Worm (Caenorhabditis elegans) whole organism, L4 larva: ENCODE data around the gene tre-2.

ENCODE experiments used
- F37D6.2 ChIP-seq: sonication (generic microtip); optimal IDR thresholded peaks from 2 replicates; lab custom pipeline; 2016; ENCODE audit warnings: mild to moderate bottlenecking, missing genetic modification characterization, missing compliant biosample characterization
- ZK337.2 ChIP-seq: fragments of 200-800 bp; sonication (Bioruptor generic); IDR thresholded peaks from 2 replicates; pipeline ENCODE4 v1.3.6; 2022; ENCODE audit warnings: missing genetic modification reagents, missing genetic modification characterization, missing compliant biosample characterization
- aha-1 ChIP-seq: fragments of 150-350 bp; peaks from one replicate; lab custom pipeline; 2014; ENCODE audit warnings: missing biosample characterization, missing genetic modification characterization
- aly-2 ChIP-seq: sonication (generic microtip); optimal IDR thresholded peaks from 2 replicates; lab custom pipeline; 2018; ENCODE audit warnings: missing biosample characterization, missing genetic modification characterization
- ceh-20 ChIP-seq: fragments of 200-800 bp; sonication (Bioruptor generic); IDR thresholded peaks from 2 replicates; pipeline ENCODE4 v1.3.6; 2022; ENCODE audit warnings: missing genetic modification reagents, missing genetic modification characterization, missing compliant biosample characterization
- ceh-62 ChIP-seq: sonication (generic microtip); optimal IDR thresholded peaks from 2 replicates; lab custom pipeline; 2017; ENCODE audit warnings: missing biosample characterization, missing genetic modification characterization
- ces-1 ChIP-seq: fragments of 150-350 bp; sonication (generic microtip); optimal IDR thresholded peaks from 4 replicates; lab custom pipeline; 2014; ENCODE audit warnings: missing biosample characterization, missing genetic modification reagents, missing genetic modification characterization
- ctbp-1 ChIP-seq: fragments of 200-800 bp; sonication (Bioruptor generic); IDR thresholded peaks from 2 replicates; pipeline ENCODE4 v1.3.6; 2022; ENCODE audit warnings: missing genetic modification reagents, missing genetic modification characterization, missing compliant biosample characterization
- daf-16 ChIP-seq, 3 experiments: sonication (generic microtip); optimal IDR thresholded peaks; 2 replicates each; lab custom pipeline; 2016 to 2017; ENCODE audit warnings: missing genetic modification characterization in 3 of 3, missing genetic modification reagents in 3 of 3, mild to moderate bottlenecking in 2 of 3, missing compliant biosample characterization in 2 of 3, missing biosample characterization in 1 of 3, moderate library complexity in 1 of 3
- daf-8 ChIP-seq: fragments of 200-800 bp; sonication (Bioruptor generic); IDR thresholded peaks from 2 replicates; pipeline ENCODE4 v1.3.6; 2022; ENCODE audit warnings: missing genetic modification characterization, missing compliant biosample characterization
- dmd-8 ChIP-seq: fragments of 200-800 bp; sonication (Bioruptor generic); IDR thresholded peaks from 2 replicates; pipeline ENCODE4 v1.3.6; 2022; ENCODE audit warnings: missing genetic modification characterization, missing compliant biosample characterization
- duxl-1 ChIP-seq: sonication (generic microtip); optimal IDR thresholded peaks from 2 replicates; lab custom pipeline; 2016; ENCODE audit warnings: mild to moderate bottlenecking, missing genetic modification characterization, moderate library complexity, missing compliant biosample characterization; ENCODE audit not compliant: poor library complexity
- dve-1 ChIP-seq: sonication (generic microtip); optimal IDR thresholded peaks from 2 replicates; lab custom pipeline; 2017; ENCODE audit warnings: antibody characterized with exemption, mild to moderate bottlenecking, missing genetic modification characterization, missing compliant biosample characterization; ENCODE audit not compliant: insufficient read depth
- egl-27 ChIP-seq: sonication (generic microtip); optimal IDR thresholded peaks from 3 replicates; lab custom pipeline; 2017; ENCODE audit warnings: missing biosample characterization, missing genetic modification reagents, missing genetic modification characterization
- fos-1 ChIP-seq: fragments of 150-350 bp; optimal IDR thresholded peaks from 2 replicates; lab custom pipeline; 2014; ENCODE audit warnings: missing biosample characterization, missing genetic modification characterization
- gei-8 ChIP-seq: fragments of 200-800 bp; sonication (Bioruptor generic); optimal IDR thresholded peaks from 2 replicates; lab custom pipeline; 2018; ENCODE audit warnings: mild to moderate bottlenecking, missing genetic modification characterization, missing compliant biosample characterization
- hif-1 ChIP-seq, 2 experiments: sonication (generic microtip); optimal IDR thresholded peaks; 2 replicates each; lab custom pipeline; 2016 to 2017; ENCODE audit warnings: missing compliant biosample characterization in 2 of 2, missing genetic modification characterization in 2 of 2, missing genetic modification reagents in 2 of 2, missing genotype in 2 of 2, mild to moderate bottlenecking in 1 of 2
- hlh-30 ChIP-seq: sonication (generic microtip); optimal IDR thresholded peaks from 2 replicates; lab custom pipeline; 2017; ENCODE audit warnings: antibody characterized with exemption, mild to moderate bottlenecking, missing genetic modification characterization, missing compliant biosample characterization; ENCODE audit not compliant: insufficient read depth
- lim-7 ChIP-seq: fragments of 200-800 bp; sonication (Bioruptor generic); IDR thresholded peaks from 2 replicates; pipeline ENCODE4 v1.3.6; 2022; ENCODE audit warnings: missing genetic modification characterization, missing compliant biosample characterization
- lin-1 ChIP-seq: fragments of 200-800 bp; sonication (Bioruptor generic); IDR thresholded peaks from 2 replicates; pipeline ENCODE4 v1.3.6; 2022; ENCODE audit warnings: missing genetic modification reagents, missing genetic modification characterization, missing compliant biosample characterization
- lin-38 ChIP-seq: fragments of 200-800 bp; sonication (Bioruptor generic); IDR thresholded peaks from 2 replicates; pipeline ENCODE4 v1.3.6; 2022; ENCODE audit warnings: missing genetic modification reagents, missing genetic modification characterization, missing compliant biosample characterization
- lsy-2 ChIP-seq, 2 experiments: fragments of 150-350 bp in 1 of 2; sonication (generic microtip) in 1 of 2; optimal IDR thresholded peaks; 2 replicates each; lab custom pipeline; 2014 to 2017; ENCODE audit warnings: missing biosample characterization in 2 of 2, missing genetic modification characterization in 2 of 2
- mdl-1 ChIP-seq, 2 experiments: fragments of 150-350 bp in 1 of 2; sonication (generic microtip) in 1 of 2; optimal IDR thresholded peaks; 2 replicates each; lab custom pipeline; 2014 to 2017; ENCODE audit warnings: missing biosample characterization in 2 of 2, missing genetic modification characterization in 2 of 2
- mep-1 ChIP-seq: fragments of 150-350 bp; sonication (generic microtip); optimal IDR thresholded peaks from 3 replicates; lab custom pipeline; 2014; ENCODE audit warnings: missing biosample characterization, missing genetic modification characterization
- mxl-3 ChIP-seq: fragments of 200-800 bp; sonication (Bioruptor generic); optimal IDR thresholded peaks from 2 replicates; lab custom pipeline; 2018; ENCODE audit warnings: mild to moderate bottlenecking, missing genetic modification characterization, missing compliant biosample characterization
- nhr-102 ChIP-seq: sonication (generic microtip); optimal IDR thresholded peaks from 2 replicates; lab custom pipeline; 2016; ENCODE audit warnings: mild to moderate bottlenecking, missing genetic modification characterization, moderate library complexity, missing compliant biosample characterization
- nhr-11 ChIP-seq: fragments of 150-350 bp; optimal IDR thresholded peaks from 2 replicates; lab custom pipeline; 2014; ENCODE audit warnings: missing biosample characterization, missing genetic modification characterization
- nhr-25 ChIP-seq: sonication (generic microtip); optimal IDR thresholded peaks from 2 replicates; lab custom pipeline; 2017; ENCODE audit warnings: missing genetic modification characterization, mild to moderate bottlenecking, missing compliant biosample characterization, antibody characterized with exemption, moderate library complexity, borderline replicate concordance; ENCODE audit not compliant: insufficient read depth
- nhr-28 ChIP-seq: fragments of 150-350 bp; optimal IDR thresholded peaks from 2 replicates; lab custom pipeline; 2014; ENCODE audit warnings: missing biosample characterization, missing genetic modification characterization
- nhr-42 ChIP-seq: fragments of 200-800 bp; sonication (Bioruptor generic); IDR thresholded peaks from 2 replicates; pipeline ENCODE4 v1.3.6; 2022; ENCODE audit warnings: missing genetic modification characterization, missing compliant biosample characterization
- nhr-48 ChIP-seq: sonication (generic microtip); optimal IDR thresholded peaks from 2 replicates; lab custom pipeline; 2016; ENCODE audit warnings: mild to moderate bottlenecking, missing genetic modification characterization, missing compliant biosample characterization
- nhr-76 ChIP-seq: fragments of 150-350 bp; optimal IDR thresholded peaks from 2 replicates; lab custom pipeline; 2014; ENCODE audit warnings: missing biosample characterization, missing genetic modification characterization
- nhr-77 ChIP-seq: fragments of 150-350 bp; optimal IDR thresholded peaks from 2 replicates; lab custom pipeline; 2014; ENCODE audit warnings: missing biosample characterization, missing genetic modification characterization
- pqm-1 ChIP-seq: sonication (generic microtip); optimal IDR thresholded peaks from 2 replicates; lab custom pipeline; 2017; ENCODE audit warnings: missing biosample characterization, missing genetic modification characterization
- rbr-2 ChIP-seq: sonication (generic microtip); optimal IDR thresholded peaks from 2 replicates; lab custom pipeline; 2016; ENCODE audit warnings: missing genotype, missing genetic modification characterization, missing compliant biosample characterization
- set-16 ChIP-seq: fragments of 200-800 bp; sonication (Bioruptor generic); IDR thresholded peaks from 2 replicates; pipeline ENCODE4 v1.3.6; 2022; ENCODE audit warnings: missing genetic modification reagents, missing genetic modification characterization, missing compliant biosample characterization
- snpc-1.2 ChIP-seq: fragments of 200-800 bp; sonication (Bioruptor generic); IDR thresholded peaks from 2 replicates; pipeline ENCODE4 v1.3.6; 2022; ENCODE audit warnings: missing genetic modification reagents, missing genetic modification characterization, missing compliant biosample characterization
- spr-1 ChIP-seq: sonication (generic microtip); optimal IDR thresholded peaks from 2 replicates; lab custom pipeline; 2016; ENCODE audit warnings: mild to moderate bottlenecking, missing genetic modification characterization, missing compliant biosample characterization
- tra-1 ChIP-seq: fragments of 200-800 bp; sonication (Bioruptor generic); IDR thresholded peaks from 2 replicates; pipeline ENCODE4 v1.3.6; 2022; ENCODE audit warnings: missing genetic modification reagents, missing genetic modification characterization, missing compliant biosample characterization
- unc-130 ChIP-seq: sonication (generic microtip); optimal IDR thresholded peaks from 2 replicates; lab custom pipeline; 2016; ENCODE audit warnings: missing genetic modification reagents, missing genetic modification characterization, missing compliant biosample characterization
- vab-7 ChIP-seq: fragments of 200-800 bp; sonication (Bioruptor generic); IDR thresholded peaks from 2 replicates; pipeline ENCODE4 v1.3.6; 2022; ENCODE audit warnings: missing genetic modification reagents, missing genetic modification characterization, missing compliant biosample characterization
- zag-1 ChIP-seq: fragments of 150-350 bp; optimal IDR thresholded peaks from 2 replicates; lab custom pipeline; 2014; ENCODE audit warnings: missing biosample characterization, missing genetic modification characterization
- zfp-2 ChIP-seq: sonication (generic microtip); optimal IDR thresholded peaks from 2 replicates; lab custom pipeline; 2016; ENCODE audit warnings: mild to moderate bottlenecking, missing genetic modification characterization, missing compliant biosample characterization
- zip-11 ChIP-seq: fragments of 200-800 bp; sonication (Bioruptor generic); IDR thresholded peaks from 2 replicates; pipeline ENCODE4 v1.3.6; 2022; ENCODE audit warnings: missing genetic modification characterization, missing compliant biosample characterization

Gene tre-2

ce11 chrIV:6842470-6843008, 40.7 kb downstream of the tre-2 start, which contains the start of gene lip-1:
Gene lip-1, plus strand, starts transcription at chrIV:6842958.
- TF ChIP-seq nhr-76 (no peak), zip-11 (no peak), tra-1 (GFP tag; lab: Robert Waterston, UW) (no peak), lim-7 (no peak), daf-8 (GFP tag; lab: Robert Waterston, UW) (no peak), hif-1 (tag; optimal IDR thresholded peaks at IDR 0.05; lab: Kevin White, UChicago) (no peak), lin-38 (GFP tag; lab: Robert Waterston, UW) (peak; percentile 21; the same call in 1 of the 2 replicates), aly-2 (tag; lab: Kevin White, UChicago) (no peak), snpc-1.2 (GFP tag; lab: Robert Waterston, UW) (peak; percentile 68; the same call in 1 of the 2 replicates), unc-130 (peak; percentile 25)
- TF ChIP-seq, all 104 proteins: peak for 3

- no peak for TF ChIP-seq daf-16 (GFP tag; optimal IDR thresholded peaks at IDR 0.05; lab: Kevin White, UChicago)
- TF ChIP-seq daf-16 (tag; optimal IDR thresholded peaks at IDR 0.05; lab: Kevin White, UChicago) = peak; percentile 34
- peak; percentile 36 for TF ChIP-seq nhr-28
- peak; percentile 14 for TF ChIP-seq pqm-1 (tag; lab: Kevin White, UChicago)
- TF ChIP-seq lim-7 = no peak
- peak; percentile 39 for TF ChIP-seq hlh-30 (tag; lab: Kevin White, UChicago)
- TF ChIP-seq snpc-1.2 (GFP tag; lab: Robert Waterston, UW) = no peak
- no peak for TF ChIP-seq set-16 (GFP tag; lab: Robert Waterston, UW)
These were observed 41.5 kb downstream of the tre-2 start for ce11 chrIV:6841562-6842282.

- TF ChIP-seq tra-1 (GFP tag; lab: Robert Waterston, UW) = peak; percentile 72
- peak; percentile 98 for TF ChIP-seq ZK337.2 (GFP tag; lab: Robert Waterston, UW)
- peak; percentile 67 for TF ChIP-seq nhr-28
- TF ChIP-seq F37D6.2 (tag; lab: Kevin White, UChicago) = peak; percentile 51
- TF ChIP-seq lsy-2 (tag; optimal IDR thresholded peaks at IDR 0.05; lab: Kevin White, UChicago) = peak; percentile 48 to 80
- TF ChIP-seq gei-8 (GFP tag; lab: Kevin White, UChicago) = peak; percentile 49
- peak; percentile 82 for TF ChIP-seq rbr-2 (tag; lab: Kevin White, UChicago)
- TF ChIP-seq nhr-77 (tag; lab: Kevin White, UChicago) = peak; percentile 52
- peak; percentile 79 for TF ChIP-seq ceh-20
- no peak for TF ChIP-seq ces-1 (GFP tag; lab: Kevin White, UChicago)
- TF ChIP-seq egl-27 (tag; lab: Kevin White, UChicago) = no peak
- peak; percentile 84 for TF ChIP-seq ctbp-1 (GFP tag; lab: Robert Waterston, UW)
- peak; percentile 27; the same call in 1 of the 2 replicates for TF ChIP-seq vab-7
- peak; percentile 88 for TF ChIP-seq nhr-48 (tag; lab: Kevin White, UChicago)
- TF ChIP-seq zag-1 = no peak
- TF ChIP-seq hif-1 (tag; optimal IDR thresholded peaks at IDR 0.05; lab: Kevin White, UChicago) = peak in 1 of 2 experiments; percentile 93
- TF ChIP-seq spr-1 (tag; lab: Kevin White, UChicago) = peak; percentile 40
- 0 out of 2 replicates have a peak, but pooled peaks have one; percentile 14 for TF ChIP-seq nhr-42 (GFP tag; lab: Robert Waterston, UW)
- TF ChIP-seq fos-1 = no peak
- no peak for TF ChIP-seq duxl-1 (tag; lab: Kevin White, UChicago)
- peak; percentile 28 to 62 for TF ChIP-seq mdl-1 (tag; optimal IDR thresholded peaks at IDR 0.05; lab: Kevin White, UChicago)
- peak; percentile 85 for TF ChIP-seq nhr-11 (tag; lab: Kevin White, UChicago)
- peak; percentile 46 for TF ChIP-seq pqm-1 (tag; lab: Kevin White, UChicago)
- peak; percentile 86 for TF ChIP-seq mep-1
- 0 out of 2 replicates have a peak, but pooled peaks have one; percentile 37 for TF ChIP-seq lin-1
- TF ChIP-seq nhr-102 = peak; percentile 71
- no peak for TF ChIP-seq ceh-62 (tag; lab: Kevin White, UChicago)
- peak; percentile 97 for TF ChIP-seq aha-1 (tag; lab: Kevin White, UChicago)
- no peak for TF ChIP-seq mxl-3 (GFP tag; lab: Kevin White, UChicago)
- TF ChIP-seq aly-2 (tag; lab: Kevin White, UChicago) = no peak
- TF ChIP-seq dmd-8 (GFP tag; lab: Robert Waterston, UW) = no peak
- TF ChIP-seq nhr-25 (tag; lab: Kevin White, UChicago) = no peak
- peak; percentile 93 for TF ChIP-seq dve-1
- TF ChIP-seq zfp-2 = no peak
These were observed 44.1 kb downstream of the tre-2 start for ce11 chrIV:6839091-6839522.
